Worm (Caenorhabditis elegans) whole organism, L4/young adult: ENCODE measurements around the gene clec-126.

Source experiments
- W03F9.2 ChIP-seq: fragments of 150-350 bp; optimal IDR thresholded peaks from 2 replicates; lab custom pipeline; 2014; ENCODE audit warnings: missing biosample characterization, missing genetic modification characterization
- dao-5 ChIP-seq: sonication (generic microtip); optimal IDR thresholded peaks from 2 replicates; lab custom pipeline; 2016; ENCODE audit warnings: missing genotype, missing genetic modification characterization, moderate library complexity, missing compliant biosample characterization
- him-1 ChIP-seq: sonication (generic microtip); optimal IDR thresholded peaks from 2 replicates; lab custom pipeline; 2016; ENCODE audit warnings: missing genotype, missing genetic modification reagents, missing genetic modification characterization, missing compliant biosample characterization

- TF ChIP-seq him-1 (tag; lab: Kevin White, UChicago) (no peak), dao-5 (no peak), W03F9.2 (tag; lab: Kevin White, UChicago) (no peak)
These were observed 31.1 kb downstream of the clec-126 start, which contains the start of gene W10G11.19 for ce11 chrII:3550352-3550751.
